Worm (Caenorhabditis elegans) whole organism, L4 larva: Measurements from ENCODE around the gene twk-20.

Experiments
- F44E2.7 ChIP-seq: fragments of 200-800 bp; sonication (Bioruptor generic); IDR thresholded peaks from 2 replicates; pipeline ENCODE4 v2.1.2; 2022; ENCODE audit warnings: missing genetic modification characterization, missing compliant biosample characterization
- F49E8.2 ChIP-seq: sonication (generic microtip); optimal IDR thresholded peaks from 2 replicates; lab custom pipeline; 2016; ENCODE audit warnings: missing compliant biosample characterization, mild to moderate bottlenecking, missing genetic modification characterization, borderline replicate concordance
- Y105C5A.15 ChIP-seq: fragments of 200-800 bp; sonication (Bioruptor generic); IDR thresholded peaks from 2 replicates; pipeline ENCODE4 v1.3.6; 2022; ENCODE audit warnings: missing genetic modification characterization, missing compliant biosample characterization
- Y75B8A.6 ChIP-seq: fragments of 200-800 bp; sonication (Bioruptor generic); IDR thresholded peaks from 2 replicates; pipeline ENCODE4 v1.3.6; 2022; ENCODE audit warnings: missing genetic modification reagents, missing genetic modification characterization, missing compliant biosample characterization
- aha-1 ChIP-seq: fragments of 150-350 bp; peaks from one replicate; lab custom pipeline; 2014; ENCODE audit warnings: missing biosample characterization, missing genetic modification characterization
- ama-1 ChIP-seq: fragments of 150-350 bp; optimal IDR thresholded peaks from 2 replicates; lab custom pipeline; 2014; ENCODE audit warnings: inconsistent platforms, mixed read lengths
- arid-1 ChIP-seq: fragments of 200-800 bp; sonication (Bioruptor generic); conservative IDR thresholded peaks from 2 replicates; pipeline ENCODE4 v1.3.6; 2022; ENCODE audit warnings: missing genetic modification reagents, missing genetic modification characterization, missing compliant biosample characterization
- ceh-20 ChIP-seq: fragments of 200-800 bp; sonication (Bioruptor generic); IDR thresholded peaks from 2 replicates; pipeline ENCODE4 v1.3.6; 2022; ENCODE audit warnings: missing genetic modification reagents, missing genetic modification characterization, missing compliant biosample characterization
- ceh-62 ChIP-seq: sonication (generic microtip); optimal IDR thresholded peaks from 2 replicates; lab custom pipeline; 2017; ENCODE audit warnings: missing biosample characterization, missing genetic modification characterization
- ces-1 ChIP-seq: fragments of 150-350 bp; sonication (generic microtip); optimal IDR thresholded peaks from 4 replicates; lab custom pipeline; 2014; ENCODE audit warnings: missing biosample characterization, missing genetic modification reagents, missing genetic modification characterization
- ctbp-1 ChIP-seq: fragments of 200-800 bp; sonication (Bioruptor generic); IDR thresholded peaks from 2 replicates; pipeline ENCODE4 v1.3.6; 2022; ENCODE audit warnings: missing genetic modification reagents, missing genetic modification characterization, missing compliant biosample characterization
- daf-12 ChIP-seq: fragments of 150-350 bp; optimal IDR thresholded peaks from 2 replicates; lab custom pipeline; 2014; ENCODE audit warnings: missing biosample characterization, missing genetic modification reagents, missing genetic modification characterization
- daf-19 ChIP-seq: fragments of 200-800 bp; sonication (Bioruptor generic); conservative IDR thresholded peaks from 2 replicates; pipeline ENCODE4 v1.3.6; 2022; ENCODE audit warnings: missing genetic modification characterization, missing compliant biosample characterization
- daf-8 ChIP-seq: fragments of 200-800 bp; sonication (Bioruptor generic); IDR thresholded peaks from 2 replicates; pipeline ENCODE4 v1.3.6; 2022; ENCODE audit warnings: missing genetic modification characterization, missing compliant biosample characterization
- dpl-1 ChIP-seq: fragments of 150-350 bp; optimal IDR thresholded peaks from 2 replicates; lab custom pipeline; 2014; ENCODE audit warnings: missing biosample characterization, missing genetic modification reagents, missing genetic modification characterization
- duxl-1 ChIP-seq: sonication (generic microtip); optimal IDR thresholded peaks from 2 replicates; lab custom pipeline; 2016; ENCODE audit warnings: mild to moderate bottlenecking, missing genetic modification characterization, moderate library complexity, missing compliant biosample characterization; ENCODE audit not compliant: poor library complexity
- egl-27 ChIP-seq: sonication (generic microtip); optimal IDR thresholded peaks from 3 replicates; lab custom pipeline; 2017; ENCODE audit warnings: missing biosample characterization, missing genetic modification reagents, missing genetic modification characterization
- egl-43 ChIP-seq: fragments of 200-800 bp; sonication (Bioruptor generic); IDR thresholded peaks from 2 replicates; pipeline ENCODE4 v1.3.6; 2022; ENCODE audit warnings: missing genetic modification reagents, missing genetic modification characterization, missing compliant biosample characterization
- fkh-10 ChIP-seq: fragments of 150-350 bp; optimal IDR thresholded peaks from 2 replicates; lab custom pipeline; 2014; ENCODE audit warnings: missing biosample characterization, missing genetic modification reagents, missing genetic modification characterization
- fos-1 ChIP-seq: fragments of 150-350 bp; optimal IDR thresholded peaks from 2 replicates; lab custom pipeline; 2014; ENCODE audit warnings: missing biosample characterization, missing genetic modification characterization
- hif-1 ChIP-seq, 2 experiments: sonication (generic microtip); optimal IDR thresholded peaks; 2 replicates each; lab custom pipeline; 2016 to 2017; ENCODE audit warnings: missing compliant biosample characterization in 2 of 2, missing genetic modification characterization in 2 of 2, missing genetic modification reagents in 2 of 2, missing genotype in 2 of 2, mild to moderate bottlenecking in 1 of 2
- hlh-11 ChIP-seq: fragments of 200-800 bp; sonication (Bioruptor generic); optimal IDR thresholded peaks from 2 replicates; lab custom pipeline; 2018; ENCODE audit warnings: mild to moderate bottlenecking, missing genetic modification characterization, missing compliant biosample characterization
- hlh-30 ChIP-seq: sonication (generic microtip); optimal IDR thresholded peaks from 2 replicates; lab custom pipeline; 2017; ENCODE audit warnings: antibody characterized with exemption, mild to moderate bottlenecking, missing genetic modification characterization, missing compliant biosample characterization; ENCODE audit not compliant: insufficient read depth
- lin-39 ChIP-seq: fragments of 150-350 bp; optimal IDR thresholded peaks from 2 replicates; lab custom pipeline; 2014; ENCODE audit warnings: missing biosample characterization, missing genetic modification reagents, missing genetic modification characterization
- lsy-2 ChIP-seq, 2 experiments: fragments of 150-350 bp in 1 of 2; sonication (generic microtip) in 1 of 2; optimal IDR thresholded peaks; 2 replicates each; lab custom pipeline; 2014 to 2017; ENCODE audit warnings: missing biosample characterization in 2 of 2, missing genetic modification characterization in 2 of 2
- madf-5 ChIP-seq, 2 experiments: fragments of 200-800 bp; sonication (Bioruptor generic); IDR thresholded peaks; 2 replicates each; pipeline ENCODE4 v1.3.6; 2022; ENCODE audit warnings: missing compliant biosample characterization in 2 of 2, missing genetic modification characterization in 2 of 2
- madf-9 ChIP-seq: fragments of 200-800 bp; sonication (Bioruptor generic); conservative IDR thresholded peaks from 2 replicates; pipeline ENCODE4 v1.3.6; 2022; ENCODE audit warnings: missing genetic modification reagents, missing genetic modification characterization, missing compliant biosample characterization
- mdt-29 ChIP-seq: fragments of 200-800 bp; sonication (Bioruptor generic); IDR thresholded peaks from 2 replicates; pipeline ENCODE4 v1.3.6; 2022; ENCODE audit warnings: missing genetic modification reagents, missing genetic modification characterization, missing compliant biosample characterization
- mxl-3 ChIP-seq: fragments of 200-800 bp; sonication (Bioruptor generic); optimal IDR thresholded peaks from 2 replicates; lab custom pipeline; 2018; ENCODE audit warnings: mild to moderate bottlenecking, missing genetic modification characterization, missing compliant biosample characterization
- nhr-10 ChIP-seq: fragments of 150-350 bp; optimal IDR thresholded peaks from 2 replicates; lab custom pipeline; 2014; ENCODE audit warnings: missing biosample characterization, missing genetic modification characterization
- nhr-102 ChIP-seq: sonication (generic microtip); optimal IDR thresholded peaks from 2 replicates; lab custom pipeline; 2016; ENCODE audit warnings: mild to moderate bottlenecking, missing genetic modification characterization, moderate library complexity, missing compliant biosample characterization
- nhr-11 ChIP-seq: fragments of 150-350 bp; optimal IDR thresholded peaks from 2 replicates; lab custom pipeline; 2014; ENCODE audit warnings: missing biosample characterization, missing genetic modification characterization
- nhr-41 ChIP-seq: fragments of 200-800 bp; sonication (Bioruptor generic); IDR thresholded peaks from 2 replicates; pipeline ENCODE4 v1.3.6; 2022; ENCODE audit warnings: missing genetic modification reagents, missing genetic modification characterization, missing compliant biosample characterization
- nhr-48 ChIP-seq: sonication (generic microtip); optimal IDR thresholded peaks from 2 replicates; lab custom pipeline; 2016; ENCODE audit warnings: mild to moderate bottlenecking, missing genetic modification characterization, missing compliant biosample characterization
- nhr-6 ChIP-seq: fragments of 150-350 bp; optimal IDR thresholded peaks from 2 replicates; lab custom pipeline; 2014; ENCODE audit warnings: missing biosample characterization, missing genetic modification characterization
- nhr-76 ChIP-seq: fragments of 150-350 bp; optimal IDR thresholded peaks from 2 replicates; lab custom pipeline; 2014; ENCODE audit warnings: missing biosample characterization, missing genetic modification characterization
- nhr-77 ChIP-seq: fragments of 150-350 bp; optimal IDR thresholded peaks from 2 replicates; lab custom pipeline; 2014; ENCODE audit warnings: missing biosample characterization, missing genetic modification characterization
- rbr-2 ChIP-seq: sonication (generic microtip); optimal IDR thresholded peaks from 2 replicates; lab custom pipeline; 2016; ENCODE audit warnings: missing genotype, missing genetic modification characterization, missing compliant biosample characterization
- set-16 ChIP-seq: fragments of 200-800 bp; sonication (Bioruptor generic); IDR thresholded peaks from 2 replicates; pipeline ENCODE4 v1.3.6; 2022; ENCODE audit warnings: missing genetic modification reagents, missing genetic modification characterization, missing compliant biosample characterization
- snpc-4 ChIP-seq: fragments of 150-350 bp; optimal IDR thresholded peaks from 2 replicates; lab custom pipeline; 2014; ENCODE audit warnings: missing biosample characterization, missing genetic modification characterization
- spr-1 ChIP-seq: sonication (generic microtip); optimal IDR thresholded peaks from 2 replicates; lab custom pipeline; 2016; ENCODE audit warnings: mild to moderate bottlenecking, missing genetic modification characterization, missing compliant biosample characterization
- spr-3 ChIP-seq: fragments of 200-800 bp; sonication (Bioruptor generic); optimal IDR thresholded peaks from 2 replicates; lab custom pipeline; 2018; ENCODE audit warnings: mild to moderate bottlenecking, missing genetic modification characterization, missing compliant biosample characterization
- unc-62 ChIP-seq, 3 experiments: fragments of 150-350 bp in 1 of 3; sonication (generic microtip); optimal IDR thresholded peaks in 2 of 3; peaks in 1 of 3; 1 replicate in 1 of 3; 2 replicates in 2 of 3; lab custom pipeline; 2014 to 2017; ENCODE audit warnings: missing biosample characterization in 3 of 3, missing genetic modification characterization in 3 of 3, missing genetic modification reagents in 3 of 3, missing genotype in 1 of 3
- zfp-2 ChIP-seq: sonication (generic microtip); optimal IDR thresholded peaks from 2 replicates; lab custom pipeline; 2016; ENCODE audit warnings: mild to moderate bottlenecking, missing genetic modification characterization, missing compliant biosample characterization
- zip-2 ChIP-seq: fragments of 150-350 bp; optimal IDR thresholded peaks from 2 replicates; lab custom pipeline; 2014; ENCODE audit warnings: missing biosample characterization, missing genetic modification characterization

The twk-20 gene

DNA sequence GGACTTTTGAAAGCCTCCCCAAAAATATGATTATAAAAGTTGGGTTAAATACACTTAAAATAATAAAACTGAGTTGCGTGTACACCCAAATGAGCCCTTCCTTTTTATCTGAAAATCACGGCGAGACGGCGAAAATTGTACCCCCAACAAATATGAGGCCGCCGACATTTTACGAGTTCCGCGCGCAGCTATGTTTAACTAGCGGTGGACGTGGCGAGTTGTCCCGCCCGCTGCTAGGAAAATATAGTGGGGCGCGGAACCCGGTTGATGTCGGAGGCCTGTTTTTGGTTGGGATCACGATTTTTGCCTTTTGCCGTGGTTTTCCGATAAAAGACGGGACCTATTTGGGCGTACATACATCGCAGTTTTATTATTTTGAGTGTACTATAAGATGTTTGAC, 6.6 kb upstream of the twk-20 start (continued):
- TF ChIP-seq mdt-29 (GFP tag; lab: Robert Waterston, UW) (no peak), zip-2 (tag; lab: Kevin White, UChicago) (no peak), aha-1 (tag; lab: Kevin White, UChicago) (no peak), ctbp-1 (GFP tag; lab: Robert Waterston, UW) (no peak)

- TF ChIP-seq ces-1 (GFP tag; lab: Kevin White, UChicago) (peak; percentile 32), madf-9 (no peak), zip-2 (tag; lab: Kevin White, UChicago) (no peak), fkh-10 (GFP tag; lab: Kevin White, UChicago) (peak; percentile 42), nhr-11 (tag; lab: Kevin White, UChicago) (peak; percentile 18)
- TF ChIP-seq, all 104 proteins: peak for 3
Measured at ce11 chrX:13633876-13634479, 5.7 kb upstream of the twk-20 start.

- TF ChIP-seq zfp-2 (tag; lab: Kevin White, UChicago) (no peak), nhr-6 (tag; lab: Kevin White, UChicago) (no peak), snpc-4 (no peak), ama-1 (no peak), egl-43 (no peak), nhr-10 (tag; lab: Kevin White, UChicago) (no peak), Y105C5A.15 (GFP tag; lab: Robert Waterston, UW) (no peak), lin-39 (tag; lab: Kevin White, UChicago) (no peak), arid-1 (GFP tag; lab: Robert Waterston, UW) (no peak), rbr-2 (tag; lab: Kevin White, UChicago) (no peak), hlh-30 (tag; lab: Kevin White, UChicago) (no peak), nhr-102 (no peak), madf-5 (GFP tag; IDR thresholded peaks at IDR 0.05; lab: Robert Waterston, UW) (no peak), fos-1 (no peak), ctbp-1 (GFP tag; lab: Robert Waterston, UW) (no peak), duxl-1 (no peak), ceh-62 (tag; lab: Kevin White, UChicago) (no peak), nhr-76 (tag; lab: Kevin White, UChicago) (no peak), nhr-41 (GFP tag; lab: Robert Waterston, UW) (no peak), dpl-1 (GFP tag; lab: Kevin White, UChicago) (no peak)
Measured at ce11 chrX:13637526-13637925, 2.2 kb upstream of the twk-20 start.

DNA sequence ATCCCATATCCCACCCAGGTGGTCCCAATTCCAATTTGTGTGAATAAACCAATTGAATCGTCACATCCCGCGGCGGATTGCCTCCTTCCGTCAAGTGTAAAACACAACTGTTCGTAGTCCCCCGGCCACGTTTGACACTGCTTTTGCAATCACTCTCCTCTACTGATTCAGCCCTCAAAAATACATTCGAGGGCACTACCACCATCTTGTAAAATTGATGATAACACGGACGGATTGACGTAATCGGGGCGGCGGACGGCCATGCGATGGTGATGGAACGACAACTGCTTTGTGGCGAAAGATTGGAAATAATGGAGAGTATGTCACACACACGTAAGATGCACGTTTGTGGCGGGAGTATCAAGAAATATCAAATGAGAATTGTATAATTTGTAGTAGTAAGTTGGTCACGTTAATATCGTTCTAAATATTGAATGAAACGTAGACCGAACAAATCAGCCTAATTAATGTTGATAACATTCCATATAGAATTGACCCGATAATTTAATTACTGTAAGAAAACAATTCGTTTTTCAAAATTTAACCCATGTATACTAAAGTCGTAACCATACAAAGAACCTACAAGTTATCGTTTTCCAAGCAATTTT, 1.2 kb upstream of the twk-20 start:
- TF ChIP-seq lsy-2 (tag; optimal IDR thresholded peaks at IDR 0.05; lab: Kevin White, UChicago) = no peak
- no peak for TF ChIP-seq egl-27 (tag; lab: Kevin White, UChicago)
- TF ChIP-seq ceh-20 (GFP tag; lab: Robert Waterston, UW) = no peak
- no peak for TF ChIP-seq daf-19
- peak in 1 of 2 experiments; percentile 92 for TF ChIP-seq unc-62 (GFP tag; optimal IDR thresholded peaks at IDR 0.05 in 1 of 2; lab: Kevin White, UChicago)
- no peak for TF ChIP-seq unc-62 (tag; optimal IDR thresholded peaks at IDR 0.05; lab: Kevin White, UChicago)
- TF ChIP-seq hlh-11 (tag; lab: Kevin White, UChicago) = no peak
- TF ChIP-seq F44E2.7 = 0 out of 2 replicates have a peak, but pooled peaks have one; percentile 23
- TF ChIP-seq spr-3 (GFP tag; lab: Kevin White, UChicago) = no peak
- TF ChIP-seq snpc-4 = no peak
- no peak for TF ChIP-seq spr-1 (tag; lab: Kevin White, UChicago)
- TF ChIP-seq Y105C5A.15 (GFP tag; lab: Robert Waterston, UW) = no peak
- no peak for TF ChIP-seq Y75B8A.6
- no peak for TF ChIP-seq hif-1 (tag; optimal IDR thresholded peaks at IDR 0.05; lab: Kevin White, UChicago)
- TF ChIP-seq duxl-1 = no peak
- TF ChIP-seq zfp-2 (tag; lab: Kevin White, UChicago) = no peak
- TF ChIP-seq daf-8 (GFP tag; lab: Robert Waterston, UW) = no peak
- TF ChIP-seq F49E8.2 = no peak
- TF ChIP-seq daf-12 (tag; lab: Kevin White, UChicago) = no peak
- TF ChIP-seq nhr-77 (tag; lab: Kevin White, UChicago) = no peak
- no peak for TF ChIP-seq set-16 (GFP tag; lab: Robert Waterston, UW)
- no peak for TF ChIP-seq madf-5 (GFP tag; IDR thresholded peaks at IDR 0.05; lab: Robert Waterston, UW)
- no peak for TF ChIP-seq nhr-48 (tag; lab: Kevin White, UChicago)
- peak; percentile 16 for TF ChIP-seq mxl-3 (GFP tag; lab: Kevin White, UChicago)
